Fruit fly (Drosophila melanogaster): ENCODE data around the gene CG6231.
A peak's percentile ranks its signal among the peaks of the same experiment; 100 is the strongest.

Gene CG6231

dm6 chr3R:19632685-19633116, at the start of gene CG6231:
Gene CG6231, minus strand, starts transcription at chr3R:19632718.
- no peak for TF ChIP-seq noc (tag; optimal IDR thresholded peaks at IDR 0.05)

- no peak for TF ChIP-seq noc (tag; optimal IDR thresholded peaks at IDR 0.05)
Observed at dm6 chr3R:19679832-19680231, 47.3 kb upstream of the CG6231 start.

dm6 chr3R:19672905-19673304, 40.4 kb upstream of the CG6231 start:
- TF ChIP-seq noc (tag; optimal IDR thresholded peaks at IDR 0.05) = no peak

dm6 chr3R:19672136-19672535, 39.6 kb upstream of the CG6231 start:
- no peak for TF ChIP-seq noc (tag; optimal IDR thresholded peaks at IDR 0.05)

- TF ChIP-seq noc (tag; optimal IDR thresholded peaks at IDR 0.05) = peak; percentile 81
Observed at dm6 chr3R:19671223-19671991, 38.9 kb upstream of the CG6231 start, which contains the start of gene Naam. Gene Naam, plus strand, starts transcription at chr3R:19671450.

- TF ChIP-seq noc (tag; optimal IDR thresholded peaks at IDR 0.05) = no peak
Observed at dm6 chr3R:19664713-19665112, 32.2 kb upstream of the CG6231 start, which contains the start of gene CG7432. Gene CG7432, plus strand, starts transcription at chr3R:19665007.

dm6 chr3R:19659448-19659847, 26.9 kb upstream of the CG6231 start, which contains the start of gene ort:
Gene ort, plus strand, starts transcription at chr3R:19659748.
- no peak for TF ChIP-seq noc (tag; optimal IDR thresholded peaks at IDR 0.05)

- no peak for TF ChIP-seq noc (tag; optimal IDR thresholded peaks at IDR 0.05)
Observed at dm6 chr3R:19657766-19658165, 25.2 kb upstream of the CG6231 start, which contains the start of gene CG6184. Gene CG6184, minus strand, starts transcription at chr3R:19657866.

dm6 chr3R:19657235-19657634, 24.7 kb upstream of the CG6231 start:
- no peak for TF ChIP-seq noc (tag; optimal IDR thresholded peaks at IDR 0.05)

- no peak for TF ChIP-seq noc (tag; optimal IDR thresholded peaks at IDR 0.05)
Observed at dm6 chr3R:19656455-19656854, 23.9 kb upstream of the CG6231 start.

dm6 chr3R:19650718-19651117, 18.2 kb upstream of the CG6231 start, which contains the start of gene CG31219:
Gene CG31219, plus strand, starts transcription at chr3R:19651018.
- TF ChIP-seq noc (tag; optimal IDR thresholded peaks at IDR 0.05) = no peak

- no peak for TF ChIP-seq noc (tag; optimal IDR thresholded peaks at IDR 0.05)
Observed at dm6 chr3R:19648289-19648916, 15.9 kb upstream of the CG6231 start, which contains the start of the genes CG6195 and CG31220. Gene CG6195, minus strand, starts transcription at chr3R:19648410. Gene CG31220, plus strand, starts transcription at chr3R:19648487.

- no peak for TF ChIP-seq noc (tag; optimal IDR thresholded peaks at IDR 0.05)
Observed at dm6 chr3R:19644901-19645204, 12.3 kb upstream of the CG6231 start, which contains the start of gene Nup58. Gene Nup58, plus strand, starts transcription at chr3R:19645026.

- peak; percentile 70 for TF ChIP-seq noc (tag; optimal IDR thresholded peaks at IDR 0.05)
Observed at dm6 chr3R:19644094-19644900, 11.8 kb upstream of the CG6231 start, which contains the start of gene Vha13. Gene Vha13, minus strand, starts transcription at chr3R:19644386.

dm6 chr3R:19642893-19643270, 10.4 kb upstream of the CG6231 start:
- no peak for TF ChIP-seq noc (tag; optimal IDR thresholded peaks at IDR 0.05)
